Fruit fly (Drosophila melanogaster) whole organism: Measurements from ENCODE around the gene CG7523.

ENCODE experiments used
- Dll ChIP-seq: fragments of >200 bp; optimal IDR thresholded peaks from 2 replicates; lab custom pipeline; 2017
- EcR ChIP-seq, 2 experiments: fragments of >200 bp; optimal IDR thresholded peaks; 2 replicates each; lab custom pipeline; 2017; ENCODE audit warnings: missing biosample characterization in 2 of 2, missing genetic modification characterization in 2 of 2, missing genetic modification reagents in 2 of 2
- usp ChIP-seq: fragments of >200 bp; optimal IDR thresholded peaks from 2 replicates; lab custom pipeline; 2017; ENCODE audit warnings: missing biosample characterization, missing genetic modification characterization, mixed read lengths

DNA sequence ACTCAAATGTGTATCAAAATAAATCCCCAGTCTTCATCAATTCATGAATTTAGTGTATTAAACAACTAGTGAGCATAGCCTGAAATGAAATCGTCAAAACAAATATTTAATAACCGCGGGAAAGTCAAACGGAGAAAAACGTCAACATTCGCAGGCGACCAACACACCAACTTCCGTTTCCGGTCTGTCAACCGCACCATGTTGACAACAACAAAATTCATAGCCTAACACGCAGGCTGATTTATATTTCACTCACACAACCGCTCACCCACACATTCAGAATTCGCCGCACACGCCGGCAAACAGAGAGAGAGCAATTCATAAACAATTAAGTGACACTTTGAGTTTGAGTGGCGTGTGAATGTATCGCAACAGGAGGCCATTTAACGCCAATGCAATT, 15.7 kb downstream of the CG7523 start:
- TF ChIP-seq Dll, result no peak
- no peak for TF ChIP-seq usp (GFP tag; lab: Kevin White, UChicago)
- TF ChIP-seq EcR (GFP tag; optimal IDR thresholded peaks at IDR 0.05; lab: Kevin White, UChicago), result no peak
